Worm (Caenorhabditis elegans): Measurements from ENCODE around the gene nhr-229.
"Not testable (repeated sequence)": the region's sequence is repeated elsewhere in the genome, so short reads cannot be mapped to it uniquely, and the experiment has no call there.

nhr-229 gene

DNA sequence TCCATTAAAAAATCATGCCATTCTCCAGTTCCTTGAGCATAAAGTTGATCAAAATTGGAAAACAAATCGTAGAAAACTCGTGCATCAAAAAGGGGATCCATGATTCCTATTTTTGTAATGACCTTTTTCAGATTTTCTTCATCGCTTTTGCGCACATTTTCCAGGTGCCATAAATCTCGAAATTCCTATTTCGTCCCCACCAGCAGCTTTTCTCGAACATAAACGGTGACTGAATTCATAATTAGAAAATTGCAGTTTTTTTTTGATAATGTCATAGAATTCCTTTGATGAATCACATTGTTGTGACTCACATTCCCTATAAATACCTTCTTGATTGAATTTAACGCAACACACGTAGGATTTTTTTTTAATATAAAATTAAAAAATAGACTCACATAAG, at the start of gene nhr-229:
Gene nhr-229 (minus strand): TSS at position 101 of the 400 bp plus-strand sequence.
- TF ChIP-seq W03F9.2 (tag; optimal IDR thresholded peaks at IDR 0.05) (no peak), dao-5 (tag; optimal IDR thresholded peaks at IDR 0.05) (no peak), him-1 (tag; optimal IDR thresholded peaks at IDR 0.05) (no peak)

DNA sequence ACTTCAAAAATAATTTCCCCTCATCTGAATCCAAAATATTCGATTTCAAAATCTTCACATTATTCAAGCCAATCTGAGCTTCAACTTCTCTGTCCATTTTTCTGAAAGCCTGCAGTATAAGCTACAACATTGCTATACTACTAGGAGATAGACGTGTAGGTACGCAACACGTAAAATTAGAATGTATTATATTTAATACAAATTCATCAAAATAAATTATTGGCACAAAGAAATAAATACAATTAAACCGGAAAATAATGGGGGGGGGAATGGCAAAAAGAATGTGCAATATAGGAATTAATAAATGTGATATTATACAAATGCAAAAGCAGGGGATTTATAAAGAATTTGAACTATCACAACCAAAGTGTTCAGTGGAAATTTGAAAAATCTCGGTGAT, 48.3 kb upstream of the nhr-229 start, which contains the start of gene Y116A8C.25:
Gene Y116A8C.25 (minus strand): TSS at position 101 of the 400 bp plus-strand sequence.
- TF ChIP-seq him-1 (tag; optimal IDR thresholded peaks at IDR 0.05) (no peak), W03F9.2 (tag; optimal IDR thresholded peaks at IDR 0.05) (no peak), dao-5 (tag; optimal IDR thresholded peaks at IDR 0.05) (no peak)

ce11 chrIV:17070791-17071190, 40.4 kb upstream of the nhr-229 start, which contains the start of gene Y116A8C.24:
TSS of gene Y116A8C.24 (minus strand) at chrIV:17070891.
- TF ChIP-seq W03F9.2, him-1, dao-5 (tag; optimal IDR thresholded peaks at IDR 0.05): not testable (repeated sequence)

ce11 chrIV:17064937-17065336, 34.5 kb upstream of the nhr-229 start, which contains the start of gene Y116A8C.465:
TSS of gene Y116A8C.465 (plus strand) at chrIV:17065237.
- TF ChIP-seq him-1, W03F9.2, dao-5 (tag; optimal IDR thresholded peaks at IDR 0.05): not testable (repeated sequence)

DNA sequence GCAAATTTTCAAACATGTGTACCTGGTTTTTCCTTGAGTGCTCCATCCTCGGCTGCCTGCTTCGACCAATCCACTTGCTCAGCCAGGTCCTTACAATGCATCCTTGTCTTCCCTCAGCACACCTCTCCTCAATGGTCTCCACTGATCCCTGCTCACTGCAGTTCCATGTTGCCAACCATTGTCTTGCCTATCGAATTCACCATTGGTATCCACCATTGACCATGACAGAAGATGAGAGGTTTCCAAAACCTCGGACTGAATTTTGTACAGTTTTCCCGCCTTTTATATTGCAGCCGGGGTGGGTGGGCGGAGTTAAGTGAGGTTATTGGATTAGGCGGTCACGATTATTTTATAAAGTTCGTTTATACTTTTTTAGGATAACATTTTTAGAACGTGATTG, 33.3 kb upstream of the nhr-229 start, which contains the start of gene Y116A8C.467:
Gene Y116A8C.467 (minus strand): TSS at position 101 of the 400 bp plus-strand sequence.
- TF ChIP-seq dao-5, him-1, W03F9.2 (tag; optimal IDR thresholded peaks at IDR 0.05): not testable (repeated sequence)

- no peak for TF ChIP-seq W03F9.2 (tag; optimal IDR thresholded peaks at IDR 0.05)
- TF ChIP-seq him-1 (tag; optimal IDR thresholded peaks at IDR 0.05), result no peak
- no peak for TF ChIP-seq dao-5 (tag; optimal IDR thresholded peaks at IDR 0.05)
Observed at ce11 chrIV:17058036-17058435, 27.6 kb upstream of the nhr-229 start, which contains the start of gene Y116A8C.44. TSS of gene Y116A8C.44 (minus strand) at chrIV:17058136.

DNA sequence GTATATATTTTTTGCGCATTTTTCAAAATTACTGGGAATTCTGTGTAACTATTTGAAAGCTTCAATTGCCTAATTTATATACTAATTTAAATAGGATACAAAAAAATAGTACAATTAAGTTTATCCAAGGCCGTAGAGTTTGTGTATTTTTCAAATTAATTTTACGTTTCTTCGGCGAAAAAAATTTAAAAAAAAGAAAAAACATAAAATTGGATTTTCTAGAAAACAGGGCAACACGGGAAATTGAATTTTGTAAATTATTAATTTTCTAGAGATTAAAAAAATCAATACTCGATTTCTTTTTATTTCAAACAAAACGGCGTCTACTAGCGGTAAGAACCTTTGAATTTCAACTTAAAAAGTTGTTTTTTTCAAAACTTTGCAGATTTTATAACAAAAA, 22.9 kb upstream of the nhr-229 start, which contains the start of gene Y116A8C.23:
Gene Y116A8C.23 (plus strand): TSS at position 301 of the 400 bp plus-strand sequence.
- TF ChIP-seq W03F9.2 (tag; optimal IDR thresholded peaks at IDR 0.05) (no peak), dao-5 (tag; optimal IDR thresholded peaks at IDR 0.05) (no peak), him-1 (tag; optimal IDR thresholded peaks at IDR 0.05) (no peak)

DNA sequence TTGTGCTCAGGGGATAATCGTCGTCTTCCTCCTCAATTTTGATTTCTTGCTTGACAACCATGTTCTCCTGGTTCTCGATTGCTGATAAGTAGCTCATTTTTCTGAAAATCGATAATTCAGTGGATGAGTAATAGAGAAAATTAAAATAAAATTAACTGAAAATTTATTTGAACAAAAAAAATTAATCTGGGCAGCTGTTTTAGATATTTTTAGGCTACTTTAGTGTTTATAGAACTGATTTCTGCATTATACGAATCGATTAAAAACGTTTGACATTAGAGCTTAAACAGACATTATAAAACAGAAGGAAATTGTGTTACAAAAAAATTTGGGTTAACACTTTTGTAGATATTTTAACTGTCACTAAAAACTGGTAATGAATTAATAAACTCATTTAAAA, 17.9 kb upstream of the nhr-229 start, which contains the start of gene athp-3:
Gene athp-3 (minus strand): TSS at position 101 of the 400 bp plus-strand sequence.
- TF ChIP-seq dao-5 (tag; optimal IDR thresholded peaks at IDR 0.05), result no peak
- no peak for TF ChIP-seq W03F9.2 (tag; optimal IDR thresholded peaks at IDR 0.05)
- no peak for TF ChIP-seq him-1 (tag; optimal IDR thresholded peaks at IDR 0.05)

DNA sequence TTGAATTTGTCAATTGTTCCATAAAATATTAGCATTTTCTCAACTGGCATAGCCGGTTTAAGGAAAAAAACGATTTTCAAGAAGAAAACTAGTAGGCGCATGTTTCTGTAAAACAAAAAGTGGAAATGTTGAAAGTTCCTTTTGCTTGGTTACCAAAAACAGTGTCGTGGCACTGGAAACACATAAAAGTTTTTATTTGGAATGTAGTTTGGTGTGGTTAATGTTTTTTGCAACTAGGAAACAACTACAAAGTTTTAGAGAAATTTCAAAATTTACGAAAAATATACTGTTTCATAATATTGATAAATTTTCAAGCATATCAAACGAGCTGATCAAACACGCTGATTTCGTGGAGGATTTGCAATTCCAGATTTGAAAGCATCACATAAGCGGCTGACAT, 15.3 kb upstream of the nhr-229 start, which contains the start of gene clec-195:
Gene clec-195 (minus strand): TSS at position 101 of the 400 bp plus-strand sequence.
- TF ChIP-seq dao-5 (tag; optimal IDR thresholded peaks at IDR 0.05) (no peak), him-1 (tag; optimal IDR thresholded peaks at IDR 0.05) (no peak), W03F9.2 (tag; optimal IDR thresholded peaks at IDR 0.05) (no peak)

DNA sequence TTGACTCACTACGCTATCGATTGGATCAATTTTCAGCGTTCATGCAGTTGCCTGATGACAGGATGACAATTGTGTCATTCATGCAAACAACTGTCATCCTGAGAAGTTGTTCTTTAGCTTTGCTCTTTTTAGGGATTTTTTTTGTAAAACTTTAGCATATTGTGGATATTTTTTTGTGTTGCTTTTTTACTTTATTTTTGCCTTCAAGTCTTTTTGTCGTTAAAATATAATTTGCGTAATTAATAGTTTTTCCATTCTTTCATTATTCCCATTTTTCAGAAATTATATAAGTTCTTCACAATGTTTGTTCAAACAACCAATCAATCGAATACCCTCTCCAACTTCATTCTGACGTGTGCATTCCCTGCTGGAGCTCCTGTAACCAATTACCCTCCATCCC, 10.2 kb upstream of the nhr-229 start, which contains the start of gene Y116A8C.20:
Gene Y116A8C.20 (plus strand): TSS at position 301 of the 400 bp plus-strand sequence.
- no peak for TF ChIP-seq W03F9.2 (tag; optimal IDR thresholded peaks at IDR 0.05)
- no peak for TF ChIP-seq dao-5 (tag; optimal IDR thresholded peaks at IDR 0.05)
- TF ChIP-seq him-1 (tag; optimal IDR thresholded peaks at IDR 0.05), result no peak

ce11 chrIV:17039545-17039944, 9.2 kb upstream of the nhr-229 start, which contains the start of gene Y116A8C.19:
TSS of gene Y116A8C.19 (minus strand) at chrIV:17039645.
- TF ChIP-seq W03F9.2 (tag; optimal IDR thresholded peaks at IDR 0.05) (no peak), him-1 (tag; optimal IDR thresholded peaks at IDR 0.05) (no peak), dao-5 (tag; optimal IDR thresholded peaks at IDR 0.05) (no peak)

ce11 chrIV:17026568-17026967, 3.8 kb downstream of the nhr-229 start:
- TF ChIP-seq W03F9.2 (tag; optimal IDR thresholded peaks at IDR 0.05), result no peak
- TF ChIP-seq him-1 (tag; optimal IDR thresholded peaks at IDR 0.05), result no peak
- TF ChIP-seq dao-5 (tag; optimal IDR thresholded peaks at IDR 0.05), result no peak

DNA sequence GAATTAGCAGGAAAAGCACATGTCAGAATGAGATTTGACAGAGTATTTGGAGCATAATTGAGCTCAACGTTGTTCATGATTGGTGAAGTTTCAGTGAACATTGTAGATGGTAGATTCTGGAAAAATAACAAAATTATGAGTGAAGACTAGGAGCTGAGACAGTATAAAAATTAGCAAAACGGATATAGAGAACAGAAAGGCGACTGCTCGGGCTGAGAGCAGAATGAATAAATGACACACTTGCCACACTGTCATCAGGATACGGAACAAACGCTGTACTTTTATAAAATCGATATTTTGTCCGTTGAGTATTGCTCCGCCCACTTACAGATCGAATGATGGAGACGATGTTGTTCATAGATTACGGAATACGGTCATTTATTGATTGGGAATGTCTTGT, 5.4 kb downstream of the nhr-229 start, which contains the start of gene dct-13:
Gene dct-13 (minus strand): TSS at position 101 of the 400 bp plus-strand sequence.
- TF ChIP-seq dao-5 (tag; optimal IDR thresholded peaks at IDR 0.05), result no peak

- TF ChIP-seq W03F9.2 (tag; optimal IDR thresholded peaks at IDR 0.05) (no peak), him-1 (tag; optimal IDR thresholded peaks at IDR 0.05) (no peak), dao-5 (tag; optimal IDR thresholded peaks at IDR 0.05) (no peak)
Observed at ce11 chrIV:17021042-17021441, 9.4 kb downstream of the nhr-229 start.
